Worm (Caenorhabditis elegans) whole organism, L1 larva: ENCODE data around the gene sluh-7.

Experiments used
- C34B4.2 ChIP-seq: sonication (generic microtip); optimal IDR thresholded peaks from 2 replicates; lab custom pipeline; 2017; ENCODE audit warnings: mild to moderate bottlenecking, missing genetic modification characterization, missing compliant biosample characterization
- F16B12.6 ChIP-seq: fragments of 150-350 bp; optimal IDR thresholded peaks from 2 replicates; lab custom pipeline; 2014; ENCODE audit warnings: missing biosample characterization, missing genetic modification characterization
- Y116A8C.19 ChIP-seq: sonication (generic microtip); optimal IDR thresholded peaks from 2 replicates; lab custom pipeline; 2016; ENCODE audit warnings: missing compliant biosample characterization, missing genetic modification characterization, borderline replicate concordance
- aha-1 ChIP-seq: fragments of 150-350 bp; optimal IDR thresholded peaks from 2 replicates; lab custom pipeline; 2014; ENCODE audit warnings: missing biosample characterization, missing genetic modification characterization
- aly-2 ChIP-seq: fragments of 150-350 bp; optimal IDR thresholded peaks from 2 replicates; lab custom pipeline; 2014; ENCODE audit warnings: missing biosample characterization, missing genetic modification characterization
- blmp-1 ChIP-seq: fragments of 150-350 bp; optimal IDR thresholded peaks from 2 replicates; lab custom pipeline; 2014; ENCODE audit warnings: missing biosample characterization, missing genetic modification characterization
- ceh-82 ChIP-seq, 3 experiments: fragments of 150-350 bp in 1 of 3; sonication (generic microtip) in 2 of 3; optimal IDR thresholded peaks; 2 replicates each; lab custom pipeline; 2014 to 2017; ENCODE audit warnings: missing biosample characterization in 3 of 3, missing genetic modification characterization in 3 of 3
- ceh-90 ChIP-seq: sonication (generic microtip); optimal IDR thresholded peaks from 2 replicates; lab custom pipeline; 2016; ENCODE audit warnings: missing genetic modification characterization, missing compliant biosample characterization
- dpl-1 ChIP-seq, 3 experiments: fragments of 150-350 bp in 2 of 3; sonication (generic microtip) in 1 of 3; optimal IDR thresholded peaks; 2 replicates each; lab custom pipeline; 2014 to 2017; ENCODE audit warnings: missing biosample characterization in 3 of 3, missing genetic modification characterization in 3 of 3, missing genetic modification reagents in 3 of 3
- dsc-1 ChIP-seq: sonication (generic microtip); optimal IDR thresholded peaks from 2 replicates; lab custom pipeline; 2016; ENCODE audit warnings: mild to moderate bottlenecking, missing genetic modification characterization, missing compliant biosample characterization
- efl-1 ChIP-seq, 4 experiments: fragments of 150-350 bp; optimal IDR thresholded peaks in 3 of 4; peaks in 1 of 4; 1 replicate in 1 of 4; 2 replicates in 3 of 4; lab custom pipeline; 2014; ENCODE audit warnings: missing biosample characterization in 2 of 4, missing genetic modification characterization in 2 of 4, missing genetic modification reagents in 2 of 4
- egl-13 ChIP-seq: sonication (generic microtip); optimal IDR thresholded peaks from 2 replicates; lab custom pipeline; 2016; ENCODE audit warnings: missing genotype, missing genetic modification reagents, missing genetic modification characterization, missing compliant biosample characterization
- elt-2 ChIP-seq: sonication (generic microtip); optimal IDR thresholded peaks from 2 replicates; lab custom pipeline; 2016; ENCODE audit warnings: missing genetic modification characterization, mild to moderate bottlenecking, inconsistent platforms, missing compliant biosample characterization, missing genetic modification reagents
- elt-3 ChIP-seq, 6 experiments: fragments of 150-350 bp in 1 of 6; sonication (generic microtip); optimal IDR thresholded peaks; 2 replicates each; lab custom pipeline; 2017 to 2018; ENCODE audit warnings: missing biosample characterization in 6 of 6, missing genetic modification characterization in 6 of 6, inconsistent platforms in 1 of 6
- fkh-10 ChIP-seq: sonication (generic microtip); optimal IDR thresholded peaks from 2 replicates; lab custom pipeline; 2017; ENCODE audit warnings: missing biosample characterization, missing genetic modification reagents, missing genetic modification characterization
- fkh-4 ChIP-seq: sonication (generic microtip); optimal IDR thresholded peaks from 2 replicates; lab custom pipeline; 2016; ENCODE audit warnings: missing compliant biosample characterization, missing genetic modification characterization, borderline replicate concordance
- fos-1 ChIP-seq: fragments of 150-350 bp; optimal IDR thresholded peaks from 2 replicates; lab custom pipeline; 2014; ENCODE audit warnings: missing biosample characterization, missing genetic modification characterization
- grh-1 ChIP-seq: fragments of 200-800 bp; sonication (Bioruptor generic); IDR thresholded peaks from 2 replicates; pipeline ENCODE4 v1.3.6; 2022; ENCODE audit warnings: missing genetic modification reagents, missing genetic modification characterization, missing compliant biosample characterization
- hpl-2 ChIP-seq: fragments of 150-350 bp; optimal IDR thresholded peaks from 2 replicates; lab custom pipeline; 2014; ENCODE audit warnings: missing biosample characterization, missing genetic modification reagents, missing genetic modification characterization
- lin-15B ChIP-seq: fragments of 150-350 bp; sonication (generic microtip); optimal IDR thresholded peaks from 3 replicates; lab custom pipeline; 2014; ENCODE audit warnings: missing biosample characterization, missing genetic modification characterization
- lin-35 ChIP-seq, 2 experiments: fragments of 150-350 bp; optimal IDR thresholded peaks; 2 replicates each; lab custom pipeline; 2014; ENCODE audit warnings: missing biosample characterization in 2 of 2, missing genetic modification characterization in 2 of 2, missing genetic modification reagents in 2 of 2
- lin-39 ChIP-seq: fragments of 150-350 bp; optimal IDR thresholded peaks from 2 replicates; lab custom pipeline; 2014; ENCODE audit warnings: missing biosample characterization, missing genetic modification reagents, missing genetic modification characterization
- lir-3 ChIP-seq: sonication (generic microtip); optimal IDR thresholded peaks from 2 replicates; lab custom pipeline; 2016; ENCODE audit warnings: mild to moderate bottlenecking, missing genetic modification characterization, moderate library complexity, missing compliant biosample characterization; ENCODE audit not compliant: poor library complexity
- lsy-2 ChIP-seq, 2 experiments: fragments of 150-350 bp; optimal IDR thresholded peaks; 2 replicates each; lab custom pipeline; 2014; ENCODE audit warnings: missing biosample characterization in 2 of 2, missing genetic modification characterization in 2 of 2
- mdl-1 ChIP-seq, 2 experiments: fragments of 150-350 bp; optimal IDR thresholded peaks; 2 replicates each; lab custom pipeline; 2014 to 2017; ENCODE audit warnings: missing biosample characterization in 2 of 2, missing genetic modification characterization in 2 of 2, inconsistent platforms in 1 of 2
- mep-1 ChIP-seq: fragments of 150-350 bp; optimal IDR thresholded peaks from 2 replicates; lab custom pipeline; 2014; ENCODE audit warnings: missing biosample characterization, missing genetic modification characterization
- nhr-12 ChIP-seq: sonication (generic microtip); optimal IDR thresholded peaks from 2 replicates; lab custom pipeline; 2017; ENCODE audit warnings: missing biosample characterization, missing genetic modification characterization
- nhr-19 ChIP-seq: fragments of 200-800 bp; sonication (Bioruptor generic); conservative IDR thresholded peaks from 2 replicates; pipeline ENCODE4 v1.3.6; 2022; ENCODE audit warnings: missing genetic modification characterization, missing compliant biosample characterization
- nhr-20 ChIP-seq: sonication (generic microtip); optimal IDR thresholded peaks from 2 replicates; lab custom pipeline; 2016; ENCODE audit warnings: mild to moderate bottlenecking, missing genetic modification characterization, missing compliant biosample characterization
- nhr-47 ChIP-seq: sonication (generic microtip); optimal IDR thresholded peaks from 2 replicates; lab custom pipeline; 2016; ENCODE audit warnings: mild to moderate bottlenecking, missing genetic modification characterization, moderate library complexity, missing compliant biosample characterization
- nhr-71 ChIP-seq: sonication (generic microtip); optimal IDR thresholded peaks from 2 replicates; lab custom pipeline; 2016; ENCODE audit warnings: mild to moderate bottlenecking, missing genetic modification characterization, moderate library complexity, missing compliant biosample characterization
- nhr-76 ChIP-seq: sonication (generic microtip); optimal IDR thresholded peaks from 2 replicates; lab custom pipeline; 2017; ENCODE audit warnings: missing biosample characterization, missing genetic modification characterization
- nhr-77 ChIP-seq: fragments of 150-350 bp; optimal IDR thresholded peaks from 2 replicates; lab custom pipeline; 2014; ENCODE audit warnings: missing biosample characterization, missing genetic modification characterization
- nhr-84 ChIP-seq: sonication (generic microtip); optimal IDR thresholded peaks from 2 replicates; lab custom pipeline; 2017; ENCODE audit warnings: missing biosample characterization, missing genetic modification characterization
- nhr-85 ChIP-seq: sonication (generic microtip); peaks from one replicate; lab custom pipeline; 2016; ENCODE audit warnings: missing genetic modification characterization, inconsistent platforms, missing compliant biosample characterization
- nhr-90 ChIP-seq: sonication (generic microtip); optimal IDR thresholded peaks from 2 replicates; lab custom pipeline; 2016; ENCODE audit warnings: mild to moderate bottlenecking, missing genetic modification characterization, missing compliant biosample characterization; ENCODE audit not compliant: poor library complexity
- pax-3 ChIP-seq: fragments of 200-800 bp; sonication (Bioruptor generic); optimal IDR thresholded peaks from 2 replicates; lab custom pipeline; 2018; ENCODE audit warnings: mild to moderate bottlenecking, missing genetic modification characterization, moderate library complexity, missing compliant biosample characterization
- pqm-1 ChIP-seq: sonication (generic microtip); optimal IDR thresholded peaks from 3 replicates; lab custom pipeline; 2017; ENCODE audit warnings: missing biosample characterization, missing genetic modification characterization
- rnt-1 ChIP-seq: sonication (generic microtip); optimal IDR thresholded peaks from 2 replicates; lab custom pipeline; 2016; ENCODE audit warnings: mild to moderate bottlenecking, missing genetic modification characterization, moderate library complexity, missing compliant biosample characterization
- sptf-1 ChIP-seq: fragments of 150-350 bp; optimal IDR thresholded peaks from 2 replicates; lab custom pipeline; 2014; ENCODE audit warnings: missing biosample characterization, missing genetic modification characterization
- sup-37 ChIP-seq: fragments of 200-800 bp; sonication (Bioruptor generic); optimal IDR thresholded peaks from 2 replicates; lab custom pipeline; 2018; ENCODE audit warnings: mild to moderate bottlenecking, missing genetic modification characterization, missing compliant biosample characterization
- swsn-7 ChIP-seq: sonication (generic microtip); optimal IDR thresholded peaks from 2 replicates; lab custom pipeline; 2016; ENCODE audit warnings: missing genetic modification characterization, missing compliant biosample characterization
- unc-62 ChIP-seq: fragments of 150-350 bp; optimal IDR thresholded peaks from 2 replicates; lab custom pipeline; 2014; ENCODE audit warnings: missing biosample characterization, missing genetic modification reagents, missing genetic modification characterization
- unc-86 ChIP-seq: sonication (generic microtip); optimal IDR thresholded peaks from 2 replicates; lab custom pipeline; 2016; ENCODE audit warnings: missing genetic modification characterization, missing compliant biosample characterization
- unc-98 ChIP-seq: fragments of 200-800 bp; sonication (Bioruptor generic); IDR thresholded peaks from 2 replicates; pipeline ENCODE4 v1.3.6; 2022; ENCODE audit warnings: missing genetic modification characterization, missing compliant biosample characterization
- vab-15 ChIP-seq: sonication (generic microtip); optimal IDR thresholded peaks from 2 replicates; lab custom pipeline; 2017; ENCODE audit warnings: missing genotype, mild to moderate bottlenecking, missing genetic modification characterization, missing compliant biosample characterization
- zip-4 ChIP-seq: fragments of 200-800 bp; sonication (Bioruptor generic); optimal IDR thresholded peaks from 2 replicates; lab custom pipeline; 2018; ENCODE audit warnings: mild to moderate bottlenecking, missing genetic modification characterization, moderate library complexity, missing compliant biosample characterization
- ztf-4 ChIP-seq: fragments of 150-350 bp; optimal IDR thresholded peaks from 2 replicates; lab custom pipeline; 2014; ENCODE audit warnings: missing biosample characterization, missing genetic modification characterization

sluh-7 gene

ce11 chrV:10402804-10403203 lies 47.2 kb upstream of the sluh-7 start, which contains the start of gene F15H10.8 (continued):
- no peak for TF ChIP-seq nhr-19 (GFP tag; lab: Robert Waterston, UW)
- TF ChIP-seq, all 84 proteins: peak for 0

- TF ChIP-seq unc-62 (no peak), pqm-1 (peak; percentile 72), ceh-82 (tag; optimal IDR thresholded peaks at IDR 0.05; lab: Kevin White, UChicago) (no peak), mep-1 (tag; lab: Kevin White, UChicago) (no peak), Y116A8C.19 (no peak), blmp-1 (tag; lab: Kevin White, UChicago) (no peak), F16B12.6 (tag; lab: Kevin White, UChicago) (no peak), lin-35 (GFP tag; optimal IDR thresholded peaks at IDR 0.05; lab: Kevin White, UChicago) (peak in 1 of 2 experiments; percentile 49), nhr-84 (tag; lab: Kevin White, UChicago) (no peak), nhr-20 (tag; lab: Kevin White, UChicago) (peak; percentile 73), elt-2 (tag; lab: Kevin White, UChicago) (peak; percentile 93), dpl-1 (GFP tag; optimal IDR thresholded peaks at IDR 0.05; lab: Kevin White, UChicago) (no peak), C34B4.2 (no peak), ceh-90 (tag; lab: Kevin White, UChicago) (no peak), mdl-1 (tag; optimal IDR thresholded peaks at IDR 0.05; lab: Kevin White, UChicago) (no peak), vab-15 (no peak), nhr-71 (tag; lab: Kevin White, UChicago) (peak; percentile 16), aha-1 (tag; lab: Kevin White, UChicago) (no peak), nhr-90 (tag; lab: Kevin White, UChicago) (peak; percentile 1), egl-13 (tag; lab: Kevin White, UChicago) (no peak)
Observed at ce11 chrV:10399290-10399689, 43.7 kb upstream of the sluh-7 start.

ce11 chrV:10398431-10398830 lies 42.8 kb upstream of the sluh-7 start, which contains the start of gene ugt-2:
Gene ugt-2 (plus strand): TSS chrV:10398801.
- TF ChIP-seq fkh-4 (tag; lab: Kevin White, UChicago) = no peak
- peak; percentile 54 for TF ChIP-seq nhr-85 (tag; lab: Kevin White, UChicago)
- TF ChIP-seq nhr-19 (GFP tag; lab: Robert Waterston, UW) = no peak
- no peak for TF ChIP-seq aha-1 (tag; lab: Kevin White, UChicago)
- no peak for TF ChIP-seq nhr-12 (tag; lab: Kevin White, UChicago)
- no peak for TF ChIP-seq unc-98 (GFP tag; lab: Robert Waterston, UW)
- TF ChIP-seq pqm-1 = no peak
- TF ChIP-seq aly-2 (tag; lab: Kevin White, UChicago) = no peak
- no peak for TF ChIP-seq fkh-10
- no peak for TF ChIP-seq nhr-77
- no peak for TF ChIP-seq lin-39 (tag; lab: Kevin White, UChicago)
- no peak for TF ChIP-seq ceh-82 (tag; optimal IDR thresholded peaks at IDR 0.05; lab: Kevin White, UChicago)
- no peak for TF ChIP-seq fos-1 (tag; lab: Kevin White, UChicago)
- TF ChIP-seq sptf-1 (tag; lab: Kevin White, UChicago) = no peak
- TF ChIP-seq hpl-2 (GFP tag; lab: Kevin White, UChicago) = no peak
- no peak for TF ChIP-seq ztf-4 (tag; lab: Kevin White, UChicago)
- TF ChIP-seq F16B12.6 (tag; lab: Kevin White, UChicago) = no peak
- no peak for TF ChIP-seq lin-15B (tag; lab: Kevin White, UChicago)
- no peak for TF ChIP-seq rnt-1
- TF ChIP-seq efl-1 (optimal IDR thresholded peaks at IDR 0.05; lab: Kevin White, UChicago) = no peak
- TF ChIP-seq efl-1 (GFP tag; optimal IDR thresholded peaks at IDR 0.05 in 1 of 2; lab: Kevin White, UChicago) = no peak
- TF ChIP-seq dsc-1 (tag; lab: Kevin White, UChicago) = no peak
- TF ChIP-seq swsn-7 = no peak
- no peak for TF ChIP-seq egl-13 (tag; lab: Kevin White, UChicago)
- peak in 1 of 2 experiments; percentile 37 for TF ChIP-seq lin-35 (GFP tag; optimal IDR thresholded peaks at IDR 0.05; lab: Kevin White, UChicago)
- peak in 1 of 6 experiments; percentile 0 for TF ChIP-seq elt-3 (tag; optimal IDR thresholded peaks at IDR 0.05; lab: Kevin White, UChicago)
- no peak for TF ChIP-seq sup-37 (GFP tag; lab: Kevin White, UChicago)
- TF ChIP-seq unc-86 = no peak
- TF ChIP-seq zip-4 (GFP tag; lab: Kevin White, UChicago) = no peak
- no peak for TF ChIP-seq nhr-47
- no peak for TF ChIP-seq grh-1 (GFP tag; lab: Robert Waterston, UW)
- TF ChIP-seq lsy-2 (tag; optimal IDR thresholded peaks at IDR 0.05; lab: Kevin White, UChicago) = no peak
- no peak for TF ChIP-seq pax-3
- peak; percentile 8 for TF ChIP-seq lir-3
- no peak for TF ChIP-seq nhr-76 (tag; lab: Kevin White, UChicago)
